Worm (Caenorhabditis elegans) whole organism, midembryonic: ENCODE results near the gene mdt-26.

Source experiments
- T22C8.4 ChIP-seq: fragments of 200-800 bp; sonication (Bioruptor generic); IDR thresholded peaks from 2 replicates; pipeline ENCODE4 v1.3.6; 2022; ENCODE audit warnings: missing genetic modification characterization, missing compliant biosample characterization
- flt-1 ChIP-seq: fragments of 200-800 bp; sonication (Bioruptor generic); IDR thresholded peaks from 2 replicates; pipeline ENCODE4 v1.3.6; 2022; ENCODE audit warnings: missing genetic modification characterization, missing compliant biosample characterization
- klf-2 ChIP-seq: fragments of 200-800 bp; sonication (Bioruptor generic); conservative IDR thresholded peaks from 2 replicates; pipeline ENCODE4 v1.3.6; 2022; ENCODE audit warnings: missing genetic modification reagents, missing genetic modification characterization, missing compliant biosample characterization
- med-1 ChIP-seq: sonication (generic microtip); optimal IDR thresholded peaks from 2 replicates; lab custom pipeline; 2017; ENCODE audit warnings: missing genetic modification characterization, mild to moderate bottlenecking, missing compliant biosample characterization, antibody characterized with exemption, missing genetic modification reagents; ENCODE audit not compliant: insufficient read depth
- tab-1 ChIP-seq: fragments of 200-800 bp; sonication (Bioruptor generic); IDR thresholded peaks from 2 replicates; pipeline ENCODE4 v1.3.6; 2022; ENCODE audit warnings: missing genetic modification characterization, missing compliant biosample characterization
- ztf-29 ChIP-seq: fragments of 200-800 bp; sonication (Bioruptor generic); IDR thresholded peaks from 2 replicates; pipeline ENCODE4 v1.3.6; 2022; ENCODE audit warnings: missing genetic modification reagents, missing genetic modification characterization, missing compliant biosample characterization

- TF ChIP-seq T22C8.4 (GFP tag; lab: Robert Waterston, UW) (no peak), med-1 (GFP tag; lab: Kevin White, UChicago) (no peak), klf-2 (GFP tag; lab: Robert Waterston, UW) (no peak), flt-1 (GFP tag; lab: Robert Waterston, UW) (no peak), tab-1 (GFP tag; lab: Robert Waterston, UW) (no peak), ztf-29 (no peak)
Observed at ce11 chrII:5704479-5704878, 43.5 kb downstream of the mdt-26 start.
